Fruit fly (Drosophila melanogaster) whole organism, embryonic: Measurements from ENCODE around the gene CG11970.

ENCODE experiments used
- Atf6 ChIP-seq: fragments of 200-800 bp; sonication (Bioruptor generic); IDR thresholded peaks from 2 replicates; pipeline ENCODE4 v1.3.6; 2022; ENCODE audit warnings: missing biosample characterization, missing genetic modification characterization
- B-H2 ChIP-seq: fragments of 200-800 bp; sonication (Bioruptor generic); optimal IDR thresholded peaks from 2 replicates; lab custom pipeline; 2018; ENCODE audit warnings: missing biosample characterization, mild to moderate bottlenecking, missing genetic modification characterization
- CG10462 ChIP-seq: fragments of 200-800 bp; sonication (Bioruptor generic); optimal IDR thresholded peaks from 2 replicates; lab custom pipeline; 2016; ENCODE audit warnings: missing biosample characterization, missing genetic modification characterization
- CG11085 ChIP-seq: fragments of 200-800 bp; sonication (Bioruptor generic); IDR thresholded peaks from 2 replicates; pipeline ENCODE4 v1.3.6; 2022; ENCODE audit warnings: missing biosample characterization, missing genetic modification characterization
- CG11504 ChIP-seq: fragments of 200-800 bp; sonication (Bioruptor generic); optimal IDR thresholded peaks from 3 replicates; lab custom pipeline; 2019; ENCODE audit warnings: missing biosample characterization, mild to moderate bottlenecking, missing genetic modification characterization, moderate library complexity
- CG12659 ChIP-seq: fragments of 200-800 bp; sonication (Bioruptor generic); optimal IDR thresholded peaks from 3 replicates; lab custom pipeline; 2017; ENCODE audit warnings: mild to moderate bottlenecking, missing biosample characterization, missing genetic modification reagents, missing genetic modification characterization
- CG14050 ChIP-seq: fragments of 200-800 bp; sonication (Bioruptor generic); IDR thresholded peaks from 3 replicates; pipeline ENCODE4 v1.3.6; 2022; ENCODE audit warnings: missing biosample characterization, missing genetic modification characterization
- CG1529 ChIP-seq: fragments of 200-800 bp; sonication (Bioruptor generic); optimal IDR thresholded peaks from 3 replicates; lab custom pipeline; 2018; ENCODE audit warnings: missing biosample characterization, missing genetic modification characterization
- CG15479 ChIP-seq: fragments of 200-800 bp; sonication (Bioruptor generic); optimal IDR thresholded peaks from 3 replicates; lab custom pipeline; 2019; ENCODE audit warnings: missing biosample characterization, mild to moderate bottlenecking, missing genetic modification characterization, moderate library complexity
- CG15601 ChIP-seq: fragments of 200-800 bp; sonication (Bioruptor generic); optimal IDR thresholded peaks from 3 replicates; lab custom pipeline; 2019; ENCODE audit warnings: missing biosample characterization, mild to moderate bottlenecking, missing genetic modification characterization, moderate library complexity
- CG17568 ChIP-seq: fragments of 200-800 bp; sonication (Bioruptor generic); optimal IDR thresholded peaks from 2 replicates; lab custom pipeline; 2018; ENCODE audit warnings: missing biosample characterization, mild to moderate bottlenecking, missing genetic modification characterization, moderate library complexity
- CG18619 ChIP-seq: fragments of 200-800 bp; sonication (Bioruptor generic); optimal IDR thresholded peaks from 3 replicates; lab custom pipeline; 2017; ENCODE audit warnings: missing biosample characterization, mild to moderate bottlenecking, missing genetic modification characterization
- CG31365 ChIP-seq: fragments of 200-800 bp; sonication (Bioruptor generic); optimal IDR thresholded peaks from 2 replicates; lab custom pipeline; 2018; ENCODE audit warnings: missing biosample characterization, mild to moderate bottlenecking, missing genetic modification characterization
- CG43689 ChIP-seq: fragments of 200-800 bp; sonication (Bioruptor generic); IDR thresholded peaks from 2 replicates; pipeline ENCODE4 v1.3.6; 2022; ENCODE audit warnings: missing biosample characterization, missing genetic modification characterization
- CG4707 ChIP-seq: fragments of 200-800 bp; sonication (Bioruptor generic); optimal IDR thresholded peaks from 2 replicates; lab custom pipeline; 2018; ENCODE audit warnings: missing biosample characterization, mild to moderate bottlenecking, missing genetic modification characterization, moderate library complexity
- CG4820 ChIP-seq: fragments of 200-800 bp; sonication (Bioruptor generic); optimal IDR thresholded peaks from 3 replicates; lab custom pipeline; 2016; ENCODE audit warnings: missing biosample characterization, missing genetic modification characterization
- CG6791 ChIP-seq: fragments of 200-800 bp; sonication (Bioruptor generic); IDR thresholded peaks from 3 replicates; pipeline ENCODE4 v1.3.6; 2022; ENCODE audit warnings: missing biosample characterization, missing genetic modification characterization; ENCODE audit not compliant: partially characterized antibody
- Deaf1 ChIP-seq: fragments of 200-800 bp; optimal IDR thresholded peaks from 3 replicates; lab custom pipeline; 2019; ENCODE audit warnings: missing biosample characterization, mild to moderate bottlenecking, missing genetic modification characterization, moderate library complexity
- Dll ChIP-seq: fragments of 200-800 bp; sonication (Bioruptor generic); IDR thresholded peaks from 4 replicates; pipeline ENCODE4 v1.3.6; 2022; ENCODE audit warnings: missing biosample characterization, missing genetic modification characterization; ENCODE audit not compliant: partially characterized antibody
- Hey ChIP-seq: fragments of 200-800 bp; sonication (Bioruptor generic); optimal IDR thresholded peaks from 3 replicates; lab custom pipeline; 2018; ENCODE audit warnings: missing biosample characterization, mild to moderate bottlenecking, missing genetic modification characterization
- Hr3 ChIP-seq: fragments of 200-800 bp; sonication (Bioruptor generic); optimal IDR thresholded peaks from 3 replicates; lab custom pipeline; 2016; ENCODE audit warnings: missing biosample characterization, missing genetic modification characterization
- Nf-YB ChIP-seq: fragments of 200-800 bp; sonication (Bioruptor generic); optimal IDR thresholded peaks from 3 replicates; lab custom pipeline; 2019; ENCODE audit warnings: missing biosample characterization, mild to moderate bottlenecking, missing genetic modification characterization, moderate library complexity
- Sox102F ChIP-seq: fragments of 200-800 bp; sonication (Bioruptor generic); optimal IDR thresholded peaks from 2 replicates; lab custom pipeline; 2018; ENCODE audit warnings: missing biosample characterization, mild to moderate bottlenecking, missing genetic modification characterization, moderate library complexity
- Stat92E ChIP-seq, 3 experiments: fragments of >200 bp in 2 of 3; fragments of 200-800 bp in 1 of 3; sonication (Bioruptor generic) in 1 of 3; optimal IDR thresholded peaks; 2 replicates each; lab custom pipeline; 2017 to 2019; ENCODE audit warnings: missing biosample characterization in 3 of 3, missing genetic modification characterization in 3 of 3, mild to moderate bottlenecking in 1 of 3, moderate library complexity in 1 of 3
- Taf1 ChIP-seq: fragments of 200-800 bp; sonication (Bioruptor generic); IDR thresholded peaks from 2 replicates; pipeline ENCODE4 v1.3.6; 2022; ENCODE audit warnings: missing biosample characterization, missing genetic modification characterization
- Tbp ChIP-seq: fragments of >200 bp; optimal IDR thresholded peaks from 2 replicates; lab custom pipeline; 2018; ENCODE audit warnings: missing biosample characterization, missing genetic modification characterization
- Trl ChIP-seq, 3 experiments: fragments of >200 bp in 2 of 3; fragments of 200-800 bp in 1 of 3; sonication (Bioruptor generic) in 1 of 3; optimal IDR thresholded peaks; 2 replicates in 1 of 3; 3 replicates in 2 of 3; lab custom pipeline; 2016 to 2017; ENCODE audit warnings: missing biosample characterization in 1 of 3, missing genetic modification characterization in 1 of 3
- Xbp1 ChIP-seq: fragments of 200-800 bp; sonication (Bioruptor generic); optimal IDR thresholded peaks from 3 replicates; lab custom pipeline; 2016; ENCODE audit warnings: missing biosample characterization, mild to moderate bottlenecking, missing genetic modification characterization
- Xrp1 ChIP-seq: fragments of 200-800 bp; sonication (Bioruptor generic); IDR thresholded peaks from 2 replicates; pipeline ENCODE4 v1.3.6; 2022; ENCODE audit warnings: missing biosample characterization, missing genetic modification characterization
- bigmax ChIP-seq: fragments of 200-800 bp; sonication (Bioruptor generic); optimal IDR thresholded peaks from 2 replicates; lab custom pipeline; 2018; ENCODE audit warnings: missing biosample characterization, mild to moderate bottlenecking, missing genetic modification characterization
- dmrt11E ChIP-seq: fragments of 200-800 bp; sonication (Bioruptor generic); optimal IDR thresholded peaks from 3 replicates; lab custom pipeline; 2018; ENCODE audit warnings: missing biosample characterization, mild to moderate bottlenecking, missing genetic modification characterization, moderate library complexity
- eve ChIP-seq, 2 experiments: fragments of >200 bp; optimal IDR thresholded peaks; 2 replicates each; lab custom pipeline; 2017; ENCODE audit warnings: missing biosample characterization in 2 of 2, missing genetic modification characterization in 2 of 2
- fd64A ChIP-seq: fragments of 200-800 bp; sonication (Bioruptor generic); optimal IDR thresholded peaks from 3 replicates; lab custom pipeline; 2018; ENCODE audit warnings: missing biosample characterization, mild to moderate bottlenecking, missing genetic modification characterization
- fu2 ChIP-seq: fragments of 200-800 bp; sonication (Bioruptor generic); optimal IDR thresholded peaks from 2 replicates; lab custom pipeline; 2016; ENCODE audit warnings: missing biosample characterization, missing genetic modification characterization
- gro ChIP-seq: fragments of 200-800 bp; sonication (Bioruptor generic); optimal IDR thresholded peaks from 2 replicates; lab custom pipeline; 2016; ENCODE audit warnings: missing biosample characterization, missing genetic modification characterization
- ham ChIP-seq: fragments of 200-800 bp; sonication (Bioruptor generic); IDR thresholded peaks from 2 replicates; pipeline ENCODE4 v1.3.6; 2022; ENCODE audit warnings: missing biosample characterization, missing genetic modification characterization
- hb ChIP-seq: fragments of 200-800 bp; sonication (Bioruptor generic); IDR thresholded peaks from 3 replicates; pipeline ENCODE4 v1.3.6; 2022; ENCODE audit warnings: missing biosample characterization, missing genetic modification characterization; ENCODE audit not compliant: partially characterized antibody
- ind ChIP-seq: fragments of 200-800 bp; sonication (Bioruptor generic); optimal IDR thresholded peaks from 3 replicates; lab custom pipeline; 2016; ENCODE audit warnings: missing biosample characterization, missing genetic modification characterization
- lbe ChIP-seq: fragments of 200-800 bp; sonication (Bioruptor generic); optimal IDR thresholded peaks from 2 replicates; lab custom pipeline; 2016; ENCODE audit warnings: missing biosample characterization, mild to moderate bottlenecking, missing genetic modification characterization
- otp ChIP-seq: fragments of 200-800 bp; sonication (Bioruptor generic); IDR thresholded peaks from 3 replicates; pipeline ENCODE4, ENCODE4 v1.3.6; 2022; ENCODE audit warnings: missing biosample characterization, missing genetic modification characterization
- repo ChIP-seq: fragments of 200-800 bp; sonication (Bioruptor generic); optimal IDR thresholded peaks from 2 replicates; lab custom pipeline; 2016; ENCODE audit warnings: missing biosample characterization, missing genetic modification characterization
- row ChIP-seq: fragments of 200-800 bp; sonication (Bioruptor generic); IDR thresholded peaks from 3 replicates; pipeline ENCODE4 v1.3.6; 2022; ENCODE audit warnings: missing biosample characterization, missing genetic modification characterization
- run ChIP-seq: fragments of 200-800 bp; sonication (Bioruptor generic); optimal IDR thresholded peaks from 3 replicates; lab custom pipeline; 2018; ENCODE audit warnings: missing biosample characterization, mild to moderate bottlenecking, missing genetic modification characterization
- seq ChIP-seq: fragments of 200-800 bp; sonication (Bioruptor generic); IDR thresholded peaks from 2 replicates; pipeline ENCODE4 v1.3.6; 2022; ENCODE audit warnings: missing biosample characterization, missing genetic modification characterization
- sisA ChIP-seq: fragments of 200-800 bp; sonication (Bioruptor generic); IDR thresholded peaks from 2 replicates; pipeline ENCODE4 v1.3.6; 2022; ENCODE audit warnings: missing biosample characterization, missing genetic modification characterization
- sna ChIP-seq: fragments of 200-800 bp; sonication (Bioruptor generic); IDR thresholded peaks from 2 replicates; pipeline ENCODE4 v1.3.6; 2022; ENCODE audit warnings: missing biosample characterization, missing genetic modification characterization; ENCODE audit not compliant: partially characterized antibody
- sqz ChIP-seq: fragments of 200-800 bp; sonication (Bioruptor generic); optimal IDR thresholded peaks from 3 replicates; lab custom pipeline; 2018; ENCODE audit warnings: missing biosample characterization, mild to moderate bottlenecking, missing genetic modification characterization
- unc-4 ChIP-seq: fragments of 200-800 bp; sonication (Bioruptor generic); IDR thresholded peaks from 2 replicates; pipeline ENCODE4 v1.3.6; 2022; ENCODE audit warnings: missing biosample characterization, missing genetic modification characterization; ENCODE audit not compliant: partially characterized antibody
- usp ChIP-seq: fragments of >200 bp; optimal IDR thresholded peaks from 2 replicates; lab custom pipeline; 2017; ENCODE audit warnings: missing biosample characterization, missing genetic modification characterization
- zf30C ChIP-seq: fragments of 200-800 bp; sonication (Bioruptor generic); optimal IDR thresholded peaks from 3 replicates; lab custom pipeline; 2018; ENCODE audit warnings: missing biosample characterization, mild to moderate bottlenecking, missing genetic modification characterization

CG11970 gene

dm6 chr3R:9003600-9004223, 19.2 kb downstream of the CG11970 start, which contains the start of the genes CG31100 and CG11980 (continued):
- TF ChIP-seq unc-4 (GFP tag; lab: Robert Waterston, UW) (peak; percentile 83), Dll (GFP tag; lab: Robert Waterston, UW) (peak; percentile 77), otp (GFP tag; lab: Robert Waterston, UW) (no peak), Xrp1 (GFP tag; lab: Robert Waterston, UW) (no peak), hb (0 out of 3 replicates have a peak, but pooled peaks have one; percentile 14), Deaf1 (tag; lab: Kevin White, UChicago) (no peak), Atf6 (GFP tag; lab: Robert Waterston, UW) (no peak), Taf1 (GFP tag; lab: Robert Waterston, UW) (no peak), Trl (optimal IDR thresholded peaks at IDR 0.05; lab: Kevin White, UChicago) (no peak), Trl (GFP tag; optimal IDR thresholded peaks at IDR 0.05; lab: Kevin White, UChicago) (no peak), sisA (GFP tag; lab: Robert Waterston, UW) (no peak), ind (GFP tag; lab: Kevin White, UChicago) (no peak), row (no peak), usp (GFP tag; lab: Kevin White, UChicago) (no peak), CG4707 (no peak), CG11504 (tag; lab: Kevin White, UChicago) (no peak), CG1529 (GFP tag; lab: Kevin White, UChicago) (no peak), zf30C (GFP tag; lab: Kevin White, UChicago) (no peak), B-H2 (GFP tag; lab: Kevin White, UChicago) (no peak), CG4820 (GFP tag; lab: Kevin White, UChicago) (no peak), Xbp1 (no peak), Stat92E (GFP tag; optimal IDR thresholded peaks at IDR 0.05; lab: Kevin White, UChicago) (no peak), gro (no peak), CG11085 (no peak), eve (GFP tag; optimal IDR thresholded peaks at IDR 0.05; lab: Kevin White, UChicago) (no peak), dmrt11E (tag; lab: Kevin White, UChicago) (no peak), Hr3 (GFP tag; lab: Kevin White, UChicago) (no peak), bigmax (peak; percentile 75), CG43689 (GFP tag; lab: Robert Waterston, UW) (no peak), CG14050 (GFP tag; lab: Robert Waterston, UW) (no peak), ham (GFP tag; lab: Robert Waterston, UW) (no peak), run (tag; lab: Kevin White, UChicago) (no peak), CG15479 (GFP tag; lab: Kevin White, UChicago) (no peak), fu2 (GFP tag; lab: Kevin White, UChicago) (no peak), CG10462 (no peak), CG15601 (tag; lab: Kevin White, UChicago) (peak; percentile 24), CG17568 (GFP tag; lab: Kevin White, UChicago) (no peak), Hey (tag; lab: Kevin White, UChicago) (no peak), Sox102F (GFP tag; lab: Kevin White, UChicago) (no peak), CG6791 (GFP tag; lab: Robert Waterston, UW) (peak; percentile 72; the same call in 2 of the 3 replicates), sna (peak; percentile 59; the same call in 1 of the 2 replicates), fd64A (no peak), sqz (GFP tag; lab: Kevin White, UChicago) (no peak), repo (GFP tag; lab: Kevin White, UChicago) (no peak), Tbp (no peak), CG31365 (no peak), CG12659 (GFP tag; lab: Kevin White, UChicago) (peak; percentile 61), Nf-YB (GFP tag; lab: Kevin White, UChicago) (no peak), CG18619 (GFP tag; lab: Kevin White, UChicago) (no peak), seq (GFP tag; lab: Robert Waterston, UW) (no peak), lbe (peak; percentile 24)
